Fruit fly (Drosophila melanogaster) whole organism, embryonic: ENCODE data around the gene Sk2.

Experiments used
- Bteb2 ChIP-seq: fragments of 200-800 bp; sonication (Bioruptor generic); optimal IDR thresholded peaks from 2 replicates; lab custom pipeline; 2016; ENCODE audit warnings: missing biosample characterization, missing genetic modification characterization
- CG12299 ChIP-seq: fragments of 200-800 bp; sonication (Bioruptor generic); optimal IDR thresholded peaks from 2 replicates; lab custom pipeline; 2018; ENCODE audit warnings: missing biosample characterization, mild to moderate bottlenecking, missing genetic modification characterization
- CG1529 ChIP-seq: fragments of 200-800 bp; sonication (Bioruptor generic); optimal IDR thresholded peaks from 3 replicates; lab custom pipeline; 2018; ENCODE audit warnings: missing biosample characterization, missing genetic modification characterization
- CG1602 ChIP-seq: fragments of 200-800 bp; sonication (Bioruptor generic); optimal IDR thresholded peaks from 3 replicates; lab custom pipeline; 2016; ENCODE audit warnings: missing biosample characterization, missing genetic modification characterization
- CG2120 ChIP-seq: fragments of 200-800 bp; sonication (Bioruptor generic); optimal IDR thresholded peaks from 3 replicates; lab custom pipeline; 2016; ENCODE audit warnings: missing biosample characterization, missing genetic modification characterization
- CG3065 ChIP-seq: fragments of 200-800 bp; sonication (Bioruptor generic); optimal IDR thresholded peaks from 2 replicates; lab custom pipeline; 2016; ENCODE audit warnings: missing biosample characterization, missing genetic modification characterization
- CG34224 ChIP-seq: fragments of 200-800 bp; sonication (Bioruptor generic); IDR thresholded peaks from 3 replicates; pipeline ENCODE4 v1.3.6; 2022; ENCODE audit warnings: missing biosample characterization, missing genetic modification characterization; ENCODE audit not compliant: partially characterized antibody
- CG42726 ChIP-seq: fragments of 200-800 bp; sonication (Bioruptor generic); IDR thresholded peaks from 2 replicates; pipeline ENCODE4 v1.3.6; 2022; ENCODE audit warnings: missing biosample characterization, missing genetic modification characterization; ENCODE audit not compliant: partially characterized antibody
- CG6272 ChIP-seq: fragments of 200-800 bp; sonication (Bioruptor generic); IDR thresholded peaks from 2 replicates; pipeline ENCODE4 v1.3.6; 2022; ENCODE audit warnings: missing biosample characterization, missing genetic modification characterization
- CG6791 ChIP-seq: fragments of 200-800 bp; sonication (Bioruptor generic); IDR thresholded peaks from 3 replicates; pipeline ENCODE4 v1.3.6; 2022; ENCODE audit warnings: missing biosample characterization, missing genetic modification characterization; ENCODE audit not compliant: partially characterized antibody
- CG7963 ChIP-seq: fragments of 200-800 bp; sonication (Bioruptor generic); IDR thresholded peaks from 3 replicates; pipeline ENCODE4 v1.3.6; 2022; ENCODE audit warnings: missing biosample characterization, missing genetic modification characterization; ENCODE audit not compliant: partially characterized antibody
- Dll ChIP-seq: fragments of 200-800 bp; sonication (Bioruptor generic); IDR thresholded peaks from 4 replicates; pipeline ENCODE4 v1.3.6; 2022; ENCODE audit warnings: missing biosample characterization, missing genetic modification characterization; ENCODE audit not compliant: partially characterized antibody
- Ets97D ChIP-seq: fragments of 200-800 bp; sonication (Bioruptor generic); optimal IDR thresholded peaks from 3 replicates; lab custom pipeline; 2016; ENCODE audit warnings: missing biosample characterization, missing genetic modification characterization
- Hr51 ChIP-seq, 2 experiments: fragments of 200-800 bp; sonication (Bioruptor generic); optimal IDR thresholded peaks; 2 replicates in 1 of 2; 3 replicates in 1 of 2; lab custom pipeline; 2016 to 2018; ENCODE audit warnings: missing biosample characterization in 2 of 2, missing genetic modification characterization in 2 of 2, mild to moderate bottlenecking in 1 of 2, moderate library complexity in 1 of 2
- Med ChIP-seq: fragments of 200-800 bp; sonication (Bioruptor generic); peaks from one replicate; lab custom pipeline; 2016; ENCODE audit warnings: missing biosample characterization, missing genetic modification characterization, mild to moderate bottlenecking, inconsistent platforms, moderate library complexity
- Mes4 ChIP-seq: fragments of 200-800 bp; sonication (Bioruptor generic); optimal IDR thresholded peaks from 2 replicates; lab custom pipeline; 2016; ENCODE audit warnings: missing biosample characterization, missing genetic modification characterization
- Pdp1 ChIP-seq, 2 experiments: fragments of 200-800 bp; sonication (Bioruptor generic); optimal IDR thresholded peaks; 3 replicates each; lab custom pipeline; 2016; ENCODE audit warnings: missing biosample characterization in 2 of 2, missing genetic modification characterization in 2 of 2, mild to moderate bottlenecking in 1 of 2, moderate library complexity in 1 of 2
- ato ChIP-seq: fragments of 200-800 bp; sonication (Bioruptor generic); IDR thresholded peaks from 2 replicates; pipeline ENCODE4 v1.3.6; 2022; ENCODE audit warnings: missing biosample characterization, missing genetic modification characterization; ENCODE audit not compliant: partially characterized antibody
- bbx ChIP-seq: fragments of 200-800 bp; sonication (Bioruptor generic); IDR thresholded peaks from 2 replicates; pipeline ENCODE4 v1.3.6; 2022; ENCODE audit warnings: missing biosample characterization, missing genetic modification characterization; ENCODE audit not compliant: partially characterized antibody
- bsh ChIP-seq, 2 experiments: fragments of 200-800 bp; sonication (Bioruptor generic); optimal IDR thresholded peaks; 2 replicates each; lab custom pipeline; 2017 to 2018; ENCODE audit warnings: mild to moderate bottlenecking in 2 of 2, missing biosample characterization in 2 of 2, missing genetic modification characterization in 2 of 2, moderate library complexity in 1 of 2
- croc ChIP-seq: fragments of 200-800 bp; sonication (Bioruptor generic); conservative IDR thresholded peaks from 3 replicates; pipeline ENCODE4 v1.3.6; 2022; ENCODE audit warnings: missing biosample characterization, missing genetic modification characterization
- exex ChIP-seq: fragments of 200-800 bp; sonication (Bioruptor generic); optimal IDR thresholded peaks from 4 replicates; lab custom pipeline; 2018; ENCODE audit warnings: missing biosample characterization, mild to moderate bottlenecking, missing genetic modification characterization, moderate library complexity
- gt ChIP-seq: fragments of 200-800 bp; sonication (Bioruptor generic); IDR thresholded peaks from 2 replicates; pipeline ENCODE4 v1.3.6; 2022; ENCODE audit warnings: missing biosample characterization, missing genetic modification characterization
- hb ChIP-seq: fragments of 200-800 bp; sonication (Bioruptor generic); IDR thresholded peaks from 3 replicates; pipeline ENCODE4 v1.3.6; 2022; ENCODE audit warnings: missing biosample characterization, missing genetic modification characterization; ENCODE audit not compliant: partially characterized antibody
- knrl ChIP-seq: fragments of 200-800 bp; sonication (Bioruptor generic); IDR thresholded peaks from 3 replicates; pipeline ENCODE4 v1.3.6; 2022; ENCODE audit warnings: missing biosample characterization, missing genetic modification characterization; ENCODE audit not compliant: partially characterized antibody
- lbe ChIP-seq: fragments of 200-800 bp; sonication (Bioruptor generic); optimal IDR thresholded peaks from 2 replicates; lab custom pipeline; 2016; ENCODE audit warnings: missing biosample characterization, mild to moderate bottlenecking, missing genetic modification characterization
- mld ChIP-seq: fragments of 200-800 bp; sonication (Bioruptor generic); IDR thresholded peaks from 3 replicates; pipeline ENCODE4 v1.3.6; 2022; ENCODE audit warnings: missing biosample characterization, missing genetic modification characterization; ENCODE audit not compliant: partially characterized antibody
- nerfin-2 ChIP-seq: fragments of 200-800 bp; sonication (Bioruptor generic); IDR thresholded peaks from 2 replicates; pipeline ENCODE4 v1.3.6; 2022; ENCODE audit warnings: missing biosample characterization, missing genetic modification characterization; ENCODE audit not compliant: partially characterized antibody
- row ChIP-seq: fragments of 200-800 bp; sonication (Bioruptor generic); IDR thresholded peaks from 3 replicates; pipeline ENCODE4 v1.3.6; 2022; ENCODE audit warnings: missing biosample characterization, missing genetic modification characterization
- sens ChIP-seq: fragments of 200-800 bp; sonication (Bioruptor generic); peaks from one replicate; lab custom pipeline; 2016; ENCODE audit warnings: missing biosample characterization, missing genetic modification characterization
- sna ChIP-seq: fragments of 200-800 bp; sonication (Bioruptor generic); IDR thresholded peaks from 2 replicates; pipeline ENCODE4 v1.3.6; 2022; ENCODE audit warnings: missing biosample characterization, missing genetic modification characterization; ENCODE audit not compliant: partially characterized antibody
- unc-4 ChIP-seq: fragments of 200-800 bp; sonication (Bioruptor generic); IDR thresholded peaks from 2 replicates; pipeline ENCODE4 v1.3.6; 2022; ENCODE audit warnings: missing biosample characterization, missing genetic modification characterization; ENCODE audit not compliant: partially characterized antibody
- vnd ChIP-seq: fragments of 200-800 bp; sonication (Bioruptor generic); IDR thresholded peaks from 3 replicates; pipeline ENCODE4 v1.3.6; 2022; ENCODE audit warnings: missing biosample characterization, missing genetic modification characterization; ENCODE audit not compliant: partially characterized antibody
- zen2 ChIP-seq: fragments of 200-800 bp; sonication (Bioruptor generic); IDR thresholded peaks from 3 replicates; pipeline ENCODE4 v1.3.6; 2022; ENCODE audit warnings: missing biosample characterization, missing genetic modification characterization; ENCODE audit not compliant: partially characterized antibody

Gene Sk2

DNA sequence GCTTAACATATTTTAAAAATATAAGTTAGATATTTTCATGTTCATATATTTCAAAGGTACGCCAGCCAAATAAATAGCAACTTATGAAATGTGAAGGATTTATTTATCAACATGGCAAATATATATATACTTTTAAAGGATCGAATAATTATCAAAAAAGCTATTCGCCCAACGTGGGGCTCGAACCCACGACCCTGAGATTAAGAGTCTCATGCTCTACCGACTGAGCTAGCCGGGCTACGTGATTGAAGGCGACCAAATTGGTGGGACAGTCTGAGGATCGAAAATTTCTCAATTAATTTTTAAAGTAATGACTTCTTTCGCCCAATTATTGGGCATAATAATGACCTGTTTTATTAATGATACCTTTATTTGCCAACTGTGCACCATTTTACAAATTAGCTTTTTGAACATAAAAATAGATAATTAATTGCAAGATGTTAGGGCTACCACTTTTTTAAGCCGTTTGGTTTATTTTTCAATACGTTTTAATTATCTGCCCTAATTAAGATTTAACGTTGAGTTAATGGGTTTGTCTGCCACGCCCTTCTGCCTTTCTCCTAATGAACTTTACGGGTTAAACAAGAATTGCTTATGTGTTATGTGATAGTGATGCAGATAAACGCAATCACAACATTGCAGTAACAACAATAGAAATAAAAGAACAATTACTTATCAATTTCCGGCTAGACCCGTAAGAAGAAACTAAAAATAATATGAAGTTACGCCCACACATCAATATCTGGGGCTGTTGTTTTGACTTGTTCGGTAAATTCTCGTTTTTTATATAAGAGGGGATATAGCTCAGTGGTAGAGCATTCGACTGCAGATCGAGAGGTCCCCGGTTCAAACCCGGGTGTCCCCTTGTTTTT, 50.1 kb downstream of the Sk2 start (continued):
- TF ChIP-seq ato (GFP tag; lab: Robert Waterston, UW) (peak; percentile 41), CG2120 (GFP tag; lab: Kevin White, UChicago) (no peak), CG42726 (GFP tag; lab: Robert Waterston, UW) (peak; percentile 65; the same call in 1 of the 2 replicates), Mes4 (GFP tag; lab: Kevin White, UChicago) (no peak), CG6272 (GFP tag; lab: Robert Waterston, UW) (no peak), CG3065 (peak; percentile 19), Pdp1 (GFP tag; optimal IDR thresholded peaks at IDR 0.05; lab: Kevin White, UChicago) (peak in 1 of 2 experiments; percentile 68), vnd (GFP tag; lab: Robert Waterston, UW) (peak; percentile 44; the same call in 1 of the 3 replicates), Dll (GFP tag; lab: Robert Waterston, UW) (peak; percentile 15; the same call in 1 of the 4 replicates), Hr51 (GFP tag; optimal IDR thresholded peaks at IDR 0.05; lab: Kevin White, UChicago) (no peak), unc-4 (0 out of 2 replicates have a peak, but pooled peaks have one; percentile 18), zen2 (GFP tag; lab: Robert Waterston, UW) (peak; percentile 62; the same call in 2 of the 3 replicates), CG12299 (no peak), CG1529 (GFP tag; lab: Kevin White, UChicago) (no peak), mld (GFP tag; lab: Robert Waterston, UW) (peak; percentile 69; the same call in 2 of the 3 replicates), CG34224 (GFP tag; lab: Robert Waterston, UW) (peak; percentile 12; the same call in 1 of the 3 replicates), CG1602 (GFP tag; lab: Kevin White, UChicago) (no peak), exex (tag; lab: Kevin White, UChicago) (peak; percentile 71), bsh (GFP tag; optimal IDR thresholded peaks at IDR 0.05; lab: Kevin White, UChicago) (no peak), lbe (no peak), CG6791 (peak; percentile 75), bbx (GFP tag; lab: Robert Waterston, UW) (peak; percentile 52), Bteb2 (GFP tag; lab: Kevin White, UChicago) (no peak), croc (GFP tag; lab: Robert Waterston, UW) (no peak), CG7963 (GFP tag; lab: Robert Waterston, UW) (peak; percentile 67; the same call in 2 of the 3 replicates)

DNA sequence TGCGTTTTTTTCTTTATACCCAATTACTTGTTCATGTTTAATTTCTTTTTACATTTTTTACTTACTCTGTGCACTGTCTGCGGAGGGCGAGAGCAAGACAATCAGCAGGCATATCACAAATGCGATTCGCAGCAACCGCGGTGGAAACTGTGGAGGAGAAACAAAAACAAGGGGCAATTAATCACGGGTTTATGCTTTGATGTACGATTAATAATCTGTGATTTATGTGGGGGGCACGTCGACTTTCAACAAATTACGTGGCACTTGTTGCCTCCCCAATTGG, 50.7 kb downstream of the Sk2 start:
- TF ChIP-seq hb (GFP tag; lab: Robert Waterston, UW) (peak; percentile 52; the same call in 1 of the 3 replicates), Ets97D (no peak), mld (GFP tag; lab: Robert Waterston, UW) (0 out of 3 replicates have a peak, but pooled peaks have one; percentile 3), sna (GFP tag; lab: Robert Waterston, UW) (0 out of 2 replicates have a peak, but pooled peaks have one; percentile 14), row (no peak), knrl (GFP tag; lab: Robert Waterston, UW) (peak; percentile 34; the same call in 2 of the 3 replicates), gt (no peak), sens (peak; percentile 28), Med (peak; percentile 50), nerfin-2 (peak; percentile 49; the same call in 1 of the 2 replicates)
